Fruit fly (Drosophila melanogaster): Measurements from ENCODE around the gene Cyp28d1.

Gene Cyp28d1

dm6 chr2L:5214981-5215380 is 4.7 kb downstream of the Cyp28d1 start, which contains the start of gene CG7742:
Gene CG7742 (minus strand): TSS chr2L:5215081.
- no peak for TF ChIP-seq CG15479 (GFP tag; optimal IDR thresholded peaks at IDR 0.05)
- no peak for TF ChIP-seq CG12769 (tag; optimal IDR thresholded peaks at IDR 0.05)
- TF ChIP-seq NC2β (GFP tag; optimal IDR thresholded peaks at IDR 0.05) = no peak
- TF ChIP-seq wek (GFP tag; optimal IDR thresholded peaks at IDR 0.05) = no peak
- no peak for TF ChIP-seq CG9727 (GFP tag; optimal IDR thresholded peaks at IDR 0.05)
- no peak for TF ChIP-seq Blimp-1 (GFP tag; optimal IDR thresholded peaks at IDR 0.05)
- TF ChIP-seq seq (GFP tag; IDR thresholded peaks at IDR 0.05) = no peak
- TF ChIP-seq esg (GFP tag; conservative IDR thresholded peaks at IDR 0.05) = no peak
- TF ChIP-seq CG18764 (GFP tag; optimal IDR thresholded peaks at IDR 0.05) = no peak

- TF ChIP-seq jumu (GFP tag; optimal IDR thresholded peaks at IDR 0.05) (no peak), fd96Cb (tag; optimal IDR thresholded peaks at IDR 0.05) (no peak), lbe (GFP tag; optimal IDR thresholded peaks at IDR 0.05) (no peak), z (GFP tag; IDR thresholded peaks at IDR 0.05) (no peak), stc (GFP tag; IDR thresholded peaks at IDR 0.05) (no peak), CG18599 (GFP tag; optimal IDR thresholded peaks at IDR 0.05) (no peak), CG15011 (GFP tag; optimal IDR thresholded peaks at IDR 0.05) (no peak), B-H1 (GFP tag; IDR thresholded peaks at IDR 0.05) (no peak), CG32767 (GFP tag; IDR thresholded peaks at IDR 0.05) (no peak), wdn (GFP tag; IDR thresholded peaks at IDR 0.05) (no peak), nerfin-1 (tag; optimal IDR thresholded peaks at IDR 0.05) (no peak), CG7928 (GFP tag; optimal IDR thresholded peaks at IDR 0.05) (no peak), CG12104 (GFP tag; optimal IDR thresholded peaks at IDR 0.05) (no peak), CG3838 (GFP tag; optimal IDR thresholded peaks at IDR 0.05) (no peak), Hsf (GFP tag; optimal IDR thresholded peaks at IDR 0.05) (no peak), H2.0 (GFP tag; IDR thresholded peaks at IDR 0.05) (no peak), CG2889 (GFP tag; IDR thresholded peaks at IDR 0.05) (no peak), odd (GFP tag; optimal IDR thresholded peaks at IDR 0.05) (no peak)
Measured at dm6 chr2L:5216442-5216841, 6.2 kb downstream of the Cyp28d1 start, which contains the start of the genes CG14034 and TpnC25D. Gene CG14034 (minus strand): TSS chr2L:5216542. Gene TpnC25D (plus strand): TSS chr2L:5216701.

dm6 chr2L:5223317-5223716 is 13.1 kb downstream of the Cyp28d1 start:
- TF ChIP-seq Med (GFP tag) (peak; percentile 31), CG17912 (GFP tag; optimal IDR thresholded peaks at IDR 0.05) (no peak), CG8359 (GFP tag; optimal IDR thresholded peaks at IDR 0.05; ENCODE audit: borderline replicate concordance) (peak; percentile 98)

dm6 chr2L:5224724-5225319 is 14.6 kb downstream of the Cyp28d1 start:
- peak; percentile 57; the same call in 2 of the 3 replicates for TF ChIP-seq row (GFP tag; IDR thresholded peaks at IDR 0.05)
- TF ChIP-seq CG2120 (GFP tag; optimal IDR thresholded peaks at IDR 0.05) = peak; percentile 30
- 0 out of 2 replicates have a peak, but pooled peaks have one; percentile 24 for TF ChIP-seq CG14014 (GFP tag; IDR thresholded peaks at IDR 0.05)
- TF ChIP-seq Gug (GFP tag; IDR thresholded peaks at IDR 0.05) = no peak
- TF ChIP-seq ttk (GFP tag; IDR thresholded peaks at IDR 0.05) = 0 out of 2 replicates have a peak, but pooled peaks have one; percentile 13
- peak; percentile 1 for TF ChIP-seq bab2 (GFP tag; optimal IDR thresholded peaks at IDR 0.05)
- peak; percentile 11 for TF ChIP-seq CG7839 (tag; optimal IDR thresholded peaks at IDR 0.05)
- TF ChIP-seq CG12769 (tag; optimal IDR thresholded peaks at IDR 0.05) = peak; percentile 19
- TF ChIP-seq Lhr (GFP tag; optimal IDR thresholded peaks at IDR 0.05) = no peak
- 0 out of 2 replicates have a peak, but pooled peaks have one; percentile 13 for TF ChIP-seq inv (GFP tag; IDR thresholded peaks at IDR 0.05; ENCODE audit: partially characterized antibody)
- TF ChIP-seq prd (optimal IDR thresholded peaks at IDR 0.05) = no peak
- 0 out of 3 replicates have a peak, but pooled peaks have one; percentile 35 for TF ChIP-seq prd (GFP tag; IDR thresholded peaks at IDR 0.05)
- no peak for TF ChIP-seq pan (optimal IDR thresholded peaks at IDR 0.05)
- peak in 1 of 2 experiments; percentile 30 for TF ChIP-seq pan (GFP tag; optimal IDR thresholded peaks at IDR 0.05 in 1 of 2, IDR thresholded peaks at IDR 0.05 in 1 of 2)
- no peak for TF ChIP-seq tio (GFP tag; optimal IDR thresholded peaks at IDR 0.05)
- TF ChIP-seq CG17829 (tag; optimal IDR thresholded peaks at IDR 0.05) = no peak
- TF ChIP-seq Doc3 (GFP tag; IDR thresholded peaks at IDR 0.05; ENCODE audit: partially characterized antibody) = no peak
- no peak for TF ChIP-seq stwl (tag; optimal IDR thresholded peaks at IDR 0.05)

All from whole organism, embryonic.